Worm (Caenorhabditis elegans) whole organism, L2 larva: ENCODE measurements around the gene col-114.

Experiments used
- F13H6.1 ChIP-seq: sonication (generic microtip); optimal IDR thresholded peaks from 2 replicates; lab custom pipeline; 2016; ENCODE audit warnings: missing genetic modification characterization, missing compliant biosample characterization
- ama-1 ChIP-seq: fragments of 150-350 bp; optimal IDR thresholded peaks from 2 replicates; lab custom pipeline; 2018; ENCODE audit warnings: inconsistent platforms
- blmp-1 ChIP-seq: sonication (generic microtip); optimal IDR thresholded peaks from 2 replicates; lab custom pipeline; 2017; ENCODE audit warnings: missing genetic modification characterization, mild to moderate bottlenecking, missing compliant biosample characterization, antibody characterized with exemption, moderate library complexity; ENCODE audit not compliant: insufficient read depth
- ceh-82 ChIP-seq: fragments of 150-350 bp; optimal IDR thresholded peaks from 2 replicates; lab custom pipeline; 2014; ENCODE audit warnings: missing biosample characterization, missing genetic modification characterization
- fos-1 ChIP-seq: fragments of 150-350 bp; optimal IDR thresholded peaks from 2 replicates; lab custom pipeline; 2014; ENCODE audit warnings: missing biosample characterization, missing genetic modification characterization
- lin-39 ChIP-seq: fragments of 150-350 bp; optimal IDR thresholded peaks from 2 replicates; lab custom pipeline; 2014; ENCODE audit warnings: missing biosample characterization, missing genetic modification reagents, missing genetic modification characterization
- nhr-77 ChIP-seq: fragments of 150-350 bp; optimal IDR thresholded peaks from 2 replicates; lab custom pipeline; 2014; ENCODE audit warnings: missing biosample characterization, missing genetic modification characterization
- ztf-11 ChIP-seq: sonication (generic microtip); optimal IDR thresholded peaks from 2 replicates; lab custom pipeline; 2017; ENCODE audit warnings: missing biosample characterization, missing genetic modification characterization

DNA sequence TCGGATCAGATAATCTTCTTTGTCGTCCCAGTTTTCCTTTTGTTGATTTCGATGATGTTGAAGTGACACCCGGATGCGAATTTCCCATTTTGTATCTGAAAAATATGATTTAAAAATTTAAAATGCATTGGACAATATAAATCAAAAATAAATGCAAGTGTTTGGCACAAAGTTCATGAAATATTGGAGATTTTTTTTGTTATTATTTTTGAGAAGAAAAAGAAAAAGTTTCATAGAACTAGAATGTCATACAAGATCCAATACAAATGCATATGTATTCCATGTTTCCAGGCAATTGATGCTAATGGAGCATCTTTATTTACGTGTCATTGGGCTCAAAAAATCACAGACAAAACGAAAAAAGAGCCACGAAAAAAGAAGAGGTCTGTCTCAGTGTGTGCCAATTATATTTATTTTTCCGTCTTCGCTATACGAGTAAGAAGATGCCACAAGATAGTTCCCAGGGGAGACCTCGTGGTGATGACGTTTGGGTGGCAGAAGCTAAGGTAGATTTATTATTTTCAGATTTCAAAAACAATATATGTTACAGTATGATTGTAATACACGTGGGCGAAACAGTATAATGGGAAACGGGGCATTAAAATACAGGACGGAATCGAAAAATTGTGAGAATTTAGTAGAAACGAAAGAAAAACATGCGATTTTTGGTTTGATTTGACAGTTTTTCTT lies 26.9 kb downstream of the col-114 start, which contains the start of the genes glb-23 and R13A1.1:
- TF ChIP-seq blmp-1 (tag; lab: Kevin White, UChicago) (no peak), ama-1 (lab: Kevin White, UChicago) (no peak), nhr-77 (tag; lab: Kevin White, UChicago) (no peak), ztf-11 (tag; lab: Kevin White, UChicago) (no peak), fos-1 (tag; lab: Kevin White, UChicago) (no peak), lin-39 (tag; lab: Kevin White, UChicago) (no peak), ceh-82 (tag; lab: Kevin White, UChicago) (no peak), F13H6.1 (tag; lab: Kevin White, UChicago) (no peak)
